Fruit fly (Drosophila melanogaster) whole organism, embryonic: Measurements from ENCODE around the gene ric8a.

Source experiments
- Atf-2 ChIP-seq: fragments of 200-800 bp; sonication (Bioruptor generic); optimal IDR thresholded peaks from 2 replicates; lab custom pipeline; 2016; ENCODE audit warnings: missing biosample characterization, missing genetic modification characterization
- B-H1 ChIP-seq: fragments of 200-800 bp; sonication (Bioruptor generic); IDR thresholded peaks from 3 replicates; pipeline ENCODE4 v1.3.6; 2022; ENCODE audit warnings: missing biosample characterization, missing genetic modification characterization
- BEAF-32 ChIP-seq: fragments of 200-800 bp; sonication (Bioruptor generic); optimal IDR thresholded peaks from 3 replicates; lab custom pipeline; 2017; ENCODE audit warnings: missing biosample characterization, missing genetic modification characterization, mild to moderate bottlenecking, moderate library complexity, missing genetic modification reagents
- CG10267 ChIP-seq: fragments of 200-800 bp; sonication (Bioruptor generic); optimal IDR thresholded peaks from 2 replicates; lab custom pipeline; 2018; ENCODE audit warnings: missing biosample characterization, mild to moderate bottlenecking, missing genetic modification characterization, moderate library complexity
- CG10462 ChIP-seq: fragments of 200-800 bp; sonication (Bioruptor generic); optimal IDR thresholded peaks from 2 replicates; lab custom pipeline; 2016; ENCODE audit warnings: missing biosample characterization, missing genetic modification characterization
- CG11695 ChIP-seq: fragments of 200-800 bp; sonication (Bioruptor generic); IDR thresholded peaks from 3 replicates; pipeline ENCODE4 v1.3.6; 2022; ENCODE audit warnings: missing biosample characterization, missing genetic modification characterization
- CG11723 ChIP-seq: fragments of 200-800 bp; sonication (Bioruptor generic); optimal IDR thresholded peaks from 2 replicates; lab custom pipeline; 2017; ENCODE audit warnings: missing biosample characterization, mild to moderate bottlenecking, missing genetic modification characterization
- CG12659 ChIP-seq: fragments of 200-800 bp; sonication (Bioruptor generic); optimal IDR thresholded peaks from 3 replicates; lab custom pipeline; 2017; ENCODE audit warnings: mild to moderate bottlenecking, missing biosample characterization, missing genetic modification reagents, missing genetic modification characterization
- CG13424 ChIP-seq: fragments of 200-800 bp; sonication (Bioruptor generic); optimal IDR thresholded peaks from 2 replicates; lab custom pipeline; 2019; ENCODE audit warnings: missing biosample characterization, mild to moderate bottlenecking, missing genetic modification characterization, moderate library complexity
- CG1602 ChIP-seq: fragments of 200-800 bp; sonication (Bioruptor generic); optimal IDR thresholded peaks from 3 replicates; lab custom pipeline; 2016; ENCODE audit warnings: missing biosample characterization, missing genetic modification characterization
- CG17359 ChIP-seq: fragments of 200-800 bp; sonication (Bioruptor generic); optimal IDR thresholded peaks from 3 replicates; lab custom pipeline; 2018; ENCODE audit warnings: missing biosample characterization, mild to moderate bottlenecking, missing genetic modification characterization, moderate library complexity
- CG17361 ChIP-seq: fragments of 200-800 bp; sonication (Bioruptor generic); IDR thresholded peaks from 3 replicates; pipeline ENCODE4 v1.3.6; 2022; ENCODE audit warnings: missing biosample characterization, missing genetic modification characterization
- CG18262 ChIP-seq: fragments of 200-800 bp; optimal IDR thresholded peaks from 3 replicates; lab custom pipeline; 2019; ENCODE audit warnings: missing biosample characterization, mild to moderate bottlenecking, missing genetic modification characterization, moderate library complexity
- CG30020 ChIP-seq: fragments of 200-800 bp; optimal IDR thresholded peaks from 2 replicates; lab custom pipeline; 2019; ENCODE audit warnings: missing biosample characterization, mild to moderate bottlenecking, missing genetic modification characterization, moderate library complexity
- CG33213 ChIP-seq: fragments of 200-800 bp; sonication (Bioruptor generic); optimal IDR thresholded peaks from 3 replicates; lab custom pipeline; 2016; ENCODE audit warnings: missing biosample characterization, missing genetic modification characterization
- CG3847 ChIP-seq: fragments of 200-800 bp; sonication (Bioruptor generic); IDR thresholded peaks from 2 replicates; pipeline ENCODE4 v1.3.6; 2022; ENCODE audit warnings: missing biosample characterization, missing genetic modification characterization
- CG5245 ChIP-seq: fragments of 200-800 bp; sonication (Bioruptor generic); optimal IDR thresholded peaks from 3 replicates; lab custom pipeline; 2016; ENCODE audit warnings: missing biosample characterization, missing genetic modification characterization
- CG5953 ChIP-seq: fragments of 200-800 bp; sonication (Bioruptor generic); IDR thresholded peaks from 2 replicates; pipeline ENCODE4 v1.3.6; 2022; ENCODE audit warnings: missing biosample characterization, missing genetic modification characterization
- CG6683 ChIP-seq: fragments of 200-800 bp; sonication (Bioruptor generic); optimal IDR thresholded peaks from 2 replicates; lab custom pipeline; 2017; ENCODE audit warnings: missing biosample characterization, mild to moderate bottlenecking, missing genetic modification characterization, missing genetic modification reagents
- CG6813 ChIP-seq: fragments of 200-800 bp; sonication (Bioruptor generic); optimal IDR thresholded peaks from 2 replicates; lab custom pipeline; 2017; ENCODE audit warnings: missing biosample characterization, missing genetic modification characterization, mild to moderate bottlenecking, moderate library complexity, missing genetic modification reagents
- CG7839 ChIP-seq: fragments of 200-800 bp; sonication (Bioruptor generic); optimal IDR thresholded peaks from 3 replicates; lab custom pipeline; 2018; ENCODE audit warnings: missing biosample characterization, mild to moderate bottlenecking, missing genetic modification characterization, moderate library complexity
- CG8924 ChIP-seq: fragments of 200-800 bp; optimal IDR thresholded peaks from 3 replicates; lab custom pipeline; 2019; ENCODE audit warnings: missing biosample characterization, mild to moderate bottlenecking, missing genetic modification characterization, moderate library complexity
- CG8944 ChIP-seq: fragments of 200-800 bp; sonication (Bioruptor generic); optimal IDR thresholded peaks from 3 replicates; lab custom pipeline; 2016; ENCODE audit warnings: missing biosample characterization, missing genetic modification characterization
- CG9876 ChIP-seq: fragments of 200-800 bp; sonication (Bioruptor generic); optimal IDR thresholded peaks from 2 replicates; lab custom pipeline; 2016; ENCODE audit warnings: missing biosample characterization, missing genetic modification characterization
- D19A ChIP-seq: fragments of 200-800 bp; optimal IDR thresholded peaks from 3 replicates; lab custom pipeline; 2019; ENCODE audit warnings: missing biosample characterization, mild to moderate bottlenecking, missing genetic modification characterization, moderate library complexity
- Dref ChIP-seq: fragments of 200-800 bp; sonication (Bioruptor generic); IDR thresholded peaks from 2 replicates; pipeline ENCODE4 v1.3.6; 2022; ENCODE audit warnings: missing biosample characterization, missing genetic modification characterization
- E2f1 ChIP-seq: fragments of 200-800 bp; sonication (Bioruptor generic); IDR thresholded peaks from 2 replicates; pipeline ENCODE4 v1.3.6; 2022; ENCODE audit warnings: missing biosample characterization, missing genetic modification characterization
- HLH54F ChIP-seq: fragments of 200-800 bp; sonication (Bioruptor generic); optimal IDR thresholded peaks from 3 replicates; lab custom pipeline; 2016; ENCODE audit warnings: missing biosample characterization, missing genetic modification characterization
- HLHmδ ChIP-seq: fragments of 200-800 bp; sonication (Bioruptor generic); optimal IDR thresholded peaks from 2 replicates; lab custom pipeline; 2018; ENCODE audit warnings: missing biosample characterization, mild to moderate bottlenecking, missing genetic modification characterization, moderate library complexity
- Hr51 ChIP-seq, 2 experiments: fragments of 200-800 bp; sonication (Bioruptor generic); optimal IDR thresholded peaks; 2 replicates in 1 of 2; 3 replicates in 1 of 2; lab custom pipeline; 2016 to 2018; ENCODE audit warnings: missing biosample characterization in 2 of 2, missing genetic modification characterization in 2 of 2, mild to moderate bottlenecking in 1 of 2, moderate library complexity in 1 of 2
- Meics ChIP-seq: fragments of 200-800 bp; sonication (Bioruptor generic); optimal IDR thresholded peaks from 2 replicates; lab custom pipeline; 2017; ENCODE audit warnings: missing biosample characterization, mild to moderate bottlenecking, missing genetic modification characterization
- Nf-YB ChIP-seq: fragments of 200-800 bp; sonication (Bioruptor generic); optimal IDR thresholded peaks from 3 replicates; lab custom pipeline; 2019; ENCODE audit warnings: missing biosample characterization, mild to moderate bottlenecking, missing genetic modification characterization, moderate library complexity
- Side ChIP-seq: fragments of 200-800 bp; sonication (Bioruptor generic); optimal IDR thresholded peaks from 2 replicates; lab custom pipeline; 2016; ENCODE audit warnings: missing biosample characterization, missing genetic modification characterization
- Sry-β ChIP-seq: fragments of 200-800 bp; sonication (Bioruptor generic); optimal IDR thresholded peaks from 2 replicates; lab custom pipeline; 2018; ENCODE audit warnings: missing biosample characterization, mild to moderate bottlenecking, missing genetic modification characterization, moderate library complexity
- ac ChIP-seq: fragments of 200-800 bp; sonication (Bioruptor generic); optimal IDR thresholded peaks from 3 replicates; lab custom pipeline; 2017; ENCODE audit warnings: missing biosample characterization, mild to moderate bottlenecking, missing genetic modification characterization
- ato ChIP-seq: fragments of 200-800 bp; sonication (Bioruptor generic); IDR thresholded peaks from 2 replicates; pipeline ENCODE4 v1.3.6; 2022; ENCODE audit warnings: missing biosample characterization, missing genetic modification characterization; ENCODE audit not compliant: partially characterized antibody
- cg ChIP-seq: fragments of 200-800 bp; sonication (Bioruptor generic); optimal IDR thresholded peaks from 3 replicates; lab custom pipeline; 2019; ENCODE audit warnings: missing biosample characterization, mild to moderate bottlenecking, missing genetic modification characterization, moderate library complexity
- corto ChIP-seq: fragments of 200-800 bp; sonication (Bioruptor generic); optimal IDR thresholded peaks from 2 replicates; lab custom pipeline; 2016; ENCODE audit warnings: missing biosample characterization, mild to moderate bottlenecking, missing genetic modification characterization, moderate library complexity
- gcm ChIP-seq: fragments of 200-800 bp; sonication (Bioruptor generic); optimal IDR thresholded peaks from 2 replicates; lab custom pipeline; 2019; ENCODE audit warnings: missing biosample characterization, mild to moderate bottlenecking, missing genetic modification characterization, moderate library complexity
- grau ChIP-seq: fragments of 200-800 bp; optimal IDR thresholded peaks from 3 replicates; lab custom pipeline; 2019; ENCODE audit warnings: missing biosample characterization, mild to moderate bottlenecking, missing genetic modification characterization, moderate library complexity
- ind ChIP-seq: fragments of 200-800 bp; sonication (Bioruptor generic); optimal IDR thresholded peaks from 3 replicates; lab custom pipeline; 2016; ENCODE audit warnings: missing biosample characterization, missing genetic modification characterization
- jing ChIP-seq: fragments of 200-800 bp; sonication (Bioruptor generic); optimal IDR thresholded peaks from 2 replicates; lab custom pipeline; 2018; ENCODE audit warnings: missing biosample characterization, mild to moderate bottlenecking, missing genetic modification characterization
- knrl ChIP-seq: fragments of 200-800 bp; sonication (Bioruptor generic); IDR thresholded peaks from 3 replicates; pipeline ENCODE4 v1.3.6; 2022; ENCODE audit warnings: missing biosample characterization, missing genetic modification characterization; ENCODE audit not compliant: partially characterized antibody
- lola ChIP-seq, 3 experiments: fragments of >200 bp in 2 of 3; fragments of 200-800 bp in 1 of 3; sonication (Bioruptor generic) in 1 of 3; optimal IDR thresholded peaks; 2 replicates each; lab custom pipeline; 2017 to 2019; ENCODE audit warnings: missing biosample characterization in 3 of 3, missing genetic modification characterization in 3 of 3, mild to moderate bottlenecking in 1 of 3, moderate library complexity in 1 of 3
- p53 ChIP-seq: fragments of 200-800 bp; sonication (Bioruptor generic); optimal IDR thresholded peaks from 2 replicates; lab custom pipeline; 2016; ENCODE audit warnings: missing biosample characterization, missing genetic modification characterization
- sob ChIP-seq: fragments of 200-800 bp; sonication (Bioruptor generic); IDR thresholded peaks from 2 replicates; pipeline ENCODE4 v1.3.6; 2022; ENCODE audit warnings: missing biosample characterization, missing genetic modification characterization
- stwl ChIP-seq: fragments of 200-800 bp; sonication (Bioruptor generic); optimal IDR thresholded peaks from 3 replicates; lab custom pipeline; 2018; ENCODE audit warnings: missing biosample characterization, mild to moderate bottlenecking, missing genetic modification characterization, moderate library complexity
- sug ChIP-seq: fragments of 200-800 bp; optimal IDR thresholded peaks from 2 replicates; lab custom pipeline; 2019; ENCODE audit warnings: missing biosample characterization, mild to moderate bottlenecking, missing genetic modification characterization, moderate library complexity
- vfl ChIP-seq: fragments of 200-800 bp; sonication (Bioruptor generic); optimal IDR thresholded peaks from 2 replicates; lab custom pipeline; 2016; ENCODE audit warnings: missing biosample characterization, missing genetic modification characterization

The ric8a gene

dm6 chrX:9251212-9251877, 4.6 kb upstream of the ric8a start (continued):
- TF ChIP-seq CG17361 (peak; percentile 47; the same call in 1 of the 3 replicates), CG8944 (GFP tag; lab: Kevin White, UChicago) (no peak), BEAF-32 (GFP tag; lab: Kevin White, UChicago) (no peak), CG6683 (GFP tag; lab: Kevin White, UChicago) (no peak), CG30020 (tag; lab: Kevin White, UChicago) (no peak), CG33213 (GFP tag; lab: Kevin White, UChicago) (no peak), ato (GFP tag; lab: Robert Waterston, UW) (no peak), CG1602 (GFP tag; lab: Kevin White, UChicago) (no peak), B-H1 (GFP tag; lab: Robert Waterston, UW) (no peak), Nf-YB (GFP tag; lab: Kevin White, UChicago) (no peak), cg (GFP tag; lab: Kevin White, UChicago) (no peak), knrl (no peak), ac (GFP tag; lab: Kevin White, UChicago) (no peak), D19A (tag; lab: Kevin White, UChicago) (no peak), gcm (GFP tag; lab: Kevin White, UChicago) (no peak), CG6813 (GFP tag; lab: Kevin White, UChicago) (no peak), CG10267 (tag; lab: Kevin White, UChicago) (no peak), HLH54F (GFP tag; lab: Kevin White, UChicago) (no peak), CG8924 (no peak), Atf-2 (GFP tag; lab: Kevin White, UChicago) (no peak), corto (GFP tag; lab: Kevin White, UChicago) (no peak), CG11695 (GFP tag; lab: Robert Waterston, UW) (0 out of 3 replicates have a peak, but pooled peaks have one; percentile 34), Hr51 (GFP tag; optimal IDR thresholded peaks at IDR 0.05; lab: Kevin White, UChicago) (peak in 1 of 2 experiments; percentile 43), sug (tag; lab: Kevin White, UChicago) (peak; percentile 8), CG12659 (GFP tag; lab: Kevin White, UChicago) (peak; percentile 12), Sry-β (no peak), Side (no peak), Meics (GFP tag; lab: Kevin White, UChicago) (no peak), ind (GFP tag; lab: Kevin White, UChicago) (peak; percentile 27), sob (0 out of 2 replicates have a peak, but pooled peaks have one; percentile 33), CG11723 (GFP tag; lab: Kevin White, UChicago) (no peak), lola (GFP tag; optimal IDR thresholded peaks at IDR 0.05; lab: Kevin White, UChicago) (peak in 1 of 3 experiments; percentile 5), E2f1 (GFP tag; lab: Robert Waterston, UW) (0 out of 2 replicates have a peak, but pooled peaks have one; percentile 9), CG17359 (peak; percentile 30), CG7839 (tag; lab: Kevin White, UChicago) (peak; percentile 3), CG5245 (GFP tag; lab: Kevin White, UChicago) (no peak), p53 (GFP tag; lab: Kevin White, UChicago) (no peak), jing (GFP tag; lab: Kevin White, UChicago) (no peak), stwl (tag; lab: Kevin White, UChicago) (no peak), grau (tag; lab: Kevin White, UChicago) (peak; percentile 25), CG3847 (GFP tag; lab: Robert Waterston, UW) (no peak), HLHmδ (GFP tag; lab: Kevin White, UChicago) (no peak), Dref (no peak), CG5953 (no peak), CG10462 (GFP tag; lab: Kevin White, UChicago) (no peak), vfl (GFP tag; lab: Kevin White, UChicago) (no peak), CG18262 (tag; lab: Kevin White, UChicago) (peak; percentile 26), CG13424 (tag; lab: Kevin White, UChicago) (peak; percentile 24), CG9876 (GFP tag; lab: Kevin White, UChicago) (no peak)
